ENCODE assay signal across 4 fruit fly cellular contexts in genomic region chrX:12733770-12734189, dm6.
TF ChIP-seq lines count a peak whose summit lies in the region.

No protein-coding gene starts in this region.

- no peak for TF ChIP-seq CTCF in whole organism, embryonic (GFP tag; optimal IDR thresholded peaks at IDR 0.05; lab: Kevin White, UChicago)

TF ChIP-seq in whole organism, adult, 20 proteins besides CTCF, POLR2A, EP300 and RAD21:
- TF ChIP-seq cnc (optimal IDR thresholded peaks at IDR 0.05; lab: Kevin White, UChicago) (no peak), CG1620 (GFP tag; optimal IDR thresholded peaks at IDR 0.05; lab: Kevin White, UChicago) (no peak), CG5204 (GFP tag; optimal IDR thresholded peaks at IDR 0.05; lab: Kevin White, UChicago) (no peak), Crg-1 (GFP tag; optimal IDR thresholded peaks at IDR 0.05; lab: Kevin White, UChicago) (no peak), CG11617 (GFP tag; optimal IDR thresholded peaks at IDR 0.05; lab: Kevin White, UChicago) (no peak), CG12768 (GFP tag; optimal IDR thresholded peaks at IDR 0.05; lab: Kevin White, UChicago) (no peak), pad (GFP tag; optimal IDR thresholded peaks at IDR 0.05; lab: Kevin White, UChicago) (no peak), Hr96 (GFP tag; optimal IDR thresholded peaks at IDR 0.05; lab: Kevin White, UChicago) (no peak), CG7101 (tag; optimal IDR thresholded peaks at IDR 0.05; lab: Kevin White, UChicago) (peak; percentile 14), bab1 (GFP tag; optimal IDR thresholded peaks at IDR 0.05; lab: Kevin White, UChicago) (peak; percentile 11), Mnt (GFP tag; optimal IDR thresholded peaks at IDR 0.05; lab: Kevin White, UChicago) (no peak), CG33017 (tag; optimal IDR thresholded peaks at IDR 0.05; lab: Kevin White, UChicago) (no peak), ovo (GFP tag; optimal IDR thresholded peaks at IDR 0.05; lab: Kevin White, UChicago) (no peak), CG7045 (GFP tag; optimal IDR thresholded peaks at IDR 0.05; lab: Kevin White, UChicago) (no peak), cic (GFP tag; optimal IDR thresholded peaks at IDR 0.05; lab: Kevin White, UChicago) (no peak), tj (GFP tag; optimal IDR thresholded peaks at IDR 0.05; lab: Kevin White, UChicago) (peak; percentile 78), Clk (GFP tag; optimal IDR thresholded peaks at IDR 0.05; lab: Kevin White, UChicago) (no peak), kay (GFP tag; lab: Kevin White, UChicago; ENCODE audit: borderline replicate concordance) (no peak), toe (GFP tag; optimal IDR thresholded peaks at IDR 0.05; lab: Kevin White, UChicago) (no peak), CG14711 (tag; optimal IDR thresholded peaks at IDR 0.05; lab: Kevin White, UChicago) (no peak)

TF ChIP-seq in whole organism, embryonic, 481 proteins besides CTCF, POLR2A, EP300 and RAD21 (continues in another document):
- no peak for TF ChIP-seq H15 (GFP tag; IDR thresholded peaks at IDR 0.05; lab: Robert Waterston, UW)
- no peak for TF ChIP-seq ind (GFP tag; optimal IDR thresholded peaks at IDR 0.05; lab: Kevin White, UChicago)
- no peak for TF ChIP-seq oc (tag; optimal IDR thresholded peaks at IDR 0.05; lab: Kevin White, UChicago)
- no peak for TF ChIP-seq Bteb2 (GFP tag; optimal IDR thresholded peaks at IDR 0.05; lab: Kevin White, UChicago)
- no peak for TF ChIP-seq fd96Cb (tag; optimal IDR thresholded peaks at IDR 0.05; lab: Kevin White, UChicago)
- TF ChIP-seq insv (GFP tag; optimal IDR thresholded peaks at IDR 0.05; lab: Kevin White, UChicago), result no peak
- peak; percentile 86 for TF ChIP-seq cg (GFP tag; optimal IDR thresholded peaks at IDR 0.05; lab: Kevin White, UChicago)
- TF ChIP-seq mld (GFP tag; IDR thresholded peaks at IDR 0.05; lab: Robert Waterston, UW; ENCODE audit: partially characterized antibody), result no peak
- no peak for TF ChIP-seq emc (GFP tag; optimal IDR thresholded peaks at IDR 0.05; lab: Kevin White, UChicago)
- no peak for TF ChIP-seq CG4730 (GFP tag; IDR thresholded peaks at IDR 0.05; lab: Robert Waterston, UW)
- no peak for TF ChIP-seq Side (GFP tag; optimal IDR thresholded peaks at IDR 0.05; lab: Kevin White, UChicago)
- no peak for TF ChIP-seq Drgx (GFP tag; IDR thresholded peaks at IDR 0.05; lab: Robert Waterston, UW)
- peak; percentile 34 for TF ChIP-seq abd-A (tag; optimal IDR thresholded peaks at IDR 0.05; lab: Kevin White, UChicago)
- no peak for TF ChIP-seq Ravus (GFP tag; IDR thresholded peaks at IDR 0.05; lab: Robert Waterston, UW)
- no peak for TF ChIP-seq ewg (GFP tag; optimal IDR thresholded peaks at IDR 0.05; lab: Kevin White, UChicago)
- no peak for TF ChIP-seq Dll (GFP tag; IDR thresholded peaks at IDR 0.05; lab: Robert Waterston, UW; ENCODE audit: partially characterized antibody)
- 0 out of 2 replicates have a peak, but pooled peaks have one; percentile 9 for TF ChIP-seq chm (GFP tag; IDR thresholded peaks at IDR 0.05; lab: Robert Waterston, UW)
- peak; percentile 1 for TF ChIP-seq Fer1 (GFP tag; optimal IDR thresholded peaks at IDR 0.05; lab: Kevin White, UChicago)
- no peak for TF ChIP-seq CoRest (tag; optimal IDR thresholded peaks at IDR 0.05; lab: Kevin White, UChicago)
- no peak for TF ChIP-seq phol (tag; optimal IDR thresholded peaks at IDR 0.05; lab: Kevin White, UChicago)
- no peak for TF ChIP-seq yki (optimal IDR thresholded peaks at IDR 0.05; lab: Kevin White, UChicago)
- TF ChIP-seq Atf3 (GFP tag; optimal IDR thresholded peaks at IDR 0.05; lab: Kevin White, UChicago), result no peak
- no peak for TF ChIP-seq CG12299 (tag; optimal IDR thresholded peaks at IDR 0.05; lab: Kevin White, UChicago)
- TF ChIP-seq Hmr (GFP tag; optimal IDR thresholded peaks at IDR 0.05; lab: Kevin White, UChicago), result no peak
- TF ChIP-seq ci (GFP tag; IDR thresholded peaks at IDR 0.05; lab: Robert Waterston, UW), result peak; percentile 42; the same call in 1 of the 3 replicates
- TF ChIP-seq CG18764 (GFP tag; optimal IDR thresholded peaks at IDR 0.05; lab: Kevin White, UChicago), result no peak

TF ChIP-seq in whole organism, prepupa, 60 proteins besides CTCF, POLR2A, EP300 and RAD21:
- no peak for TF ChIP-seq lz (GFP tag; optimal IDR thresholded peaks at IDR 0.05; lab: Kevin White, UChicago)
- TF ChIP-seq CG9139 (GFP tag; optimal IDR thresholded peaks at IDR 0.05; lab: Kevin White, UChicago), result no peak
- peak; percentile 60 for TF ChIP-seq svp (GFP tag; lab: Kevin White, UChicago)
- TF ChIP-seq CG11902 (GFP tag; optimal IDR thresholded peaks at IDR 0.05; lab: Kevin White, UChicago), result no peak
- TF ChIP-seq Ets21C (GFP tag; optimal IDR thresholded peaks at IDR 0.05; lab: Kevin White, UChicago), result no peak
TF ChIP-seq in whole organism, prepupa: peak in this region for 1.

TF ChIP-seq in whole organism, pupa, 21 proteins besides CTCF, POLR2A, EP300 and RAD21:
- TF ChIP-seq CG13204 (GFP tag; optimal IDR thresholded peaks at IDR 0.05; lab: Kevin White, UChicago), result no peak
- no peak for TF ChIP-seq Pif1B (GFP tag; optimal IDR thresholded peaks at IDR 0.05; lab: Kevin White, UChicago)
- TF ChIP-seq CG12605 (GFP tag; IDR thresholded peaks at IDR 0.05; lab: Robert Waterston, UW), result peak; percentile 24; the same call in 1 of the 2 replicates
- no peak for TF ChIP-seq CG9948 (tag; optimal IDR thresholded peaks at IDR 0.05; lab: Kevin White, UChicago)
- TF ChIP-seq fd96Ca (GFP tag; IDR thresholded peaks at IDR 0.05; lab: Robert Waterston, UW), result no peak
